Fruit fly (Drosophila melanogaster) whole organism, embryonic: Measurements from ENCODE around the gene CG8960.
A peak's percentile ranks its signal among the peaks of the same experiment; 100 is the strongest.

Experiments
- Adf1 ChIP-seq: fragments of 200-800 bp; sonication (Bioruptor generic); IDR thresholded peaks from 2 replicates; pipeline ENCODE4 v1.3.6; 2022; ENCODE audit warnings: missing biosample characterization, missing genetic modification characterization
- Atf-2 ChIP-seq: fragments of 200-800 bp; sonication (Bioruptor generic); optimal IDR thresholded peaks from 2 replicates; lab custom pipeline; 2016; ENCODE audit warnings: missing biosample characterization, missing genetic modification characterization
- Atf6 ChIP-seq: fragments of 200-800 bp; sonication (Bioruptor generic); IDR thresholded peaks from 2 replicates; pipeline ENCODE4 v1.3.6; 2022; ENCODE audit warnings: missing biosample characterization, missing genetic modification characterization
- CG10209 ChIP-seq: fragments of 200-800 bp; sonication (Bioruptor generic); optimal IDR thresholded peaks from 3 replicates; lab custom pipeline; 2017; ENCODE audit warnings: missing biosample characterization, mild to moderate bottlenecking, missing genetic modification characterization, missing genetic modification reagents
- CG10654 ChIP-seq: fragments of 200-800 bp; sonication (Bioruptor generic); optimal IDR thresholded peaks from 2 replicates; lab custom pipeline; 2016; ENCODE audit warnings: missing biosample characterization, missing genetic modification characterization
- CG11456 ChIP-seq: fragments of 200-800 bp; sonication (Bioruptor generic); IDR thresholded peaks from 3 replicates; pipeline ENCODE4 v1.3.6; 2022; ENCODE audit warnings: missing biosample characterization, missing genetic modification characterization
- CG12659 ChIP-seq: fragments of 200-800 bp; sonication (Bioruptor generic); optimal IDR thresholded peaks from 3 replicates; lab custom pipeline; 2017; ENCODE audit warnings: mild to moderate bottlenecking, missing biosample characterization, missing genetic modification reagents, missing genetic modification characterization
- CG12942 ChIP-seq: fragments of 200-800 bp; sonication (Bioruptor generic); optimal IDR thresholded peaks from 3 replicates; lab custom pipeline; 2016; ENCODE audit warnings: missing biosample characterization, missing genetic modification characterization
- CG14441 ChIP-seq: fragments of 200-800 bp; sonication (Bioruptor generic); IDR thresholded peaks from 2 replicates; pipeline ENCODE4 v1.3.6; 2022; ENCODE audit warnings: missing biosample characterization, missing genetic modification characterization
- CG14860 ChIP-seq: fragments of 200-800 bp; sonication (Bioruptor generic); IDR thresholded peaks from 3 replicates; pipeline ENCODE4 v1.3.6; 2022; ENCODE audit warnings: missing biosample characterization, missing genetic modification characterization; ENCODE audit not compliant: partially characterized antibody
- CG1603 ChIP-seq: fragments of 200-800 bp; sonication (Bioruptor generic); optimal IDR thresholded peaks from 2 replicates; lab custom pipeline; 2019; ENCODE audit warnings: missing biosample characterization, mild to moderate bottlenecking, missing genetic modification characterization, moderate library complexity
- CG1647 ChIP-seq: fragments of 200-800 bp; sonication (Bioruptor generic); optimal IDR thresholded peaks from 3 replicates; lab custom pipeline; 2016; ENCODE audit warnings: missing biosample characterization, missing genetic modification characterization
- CG2199 ChIP-seq: fragments of 200-800 bp; sonication (Bioruptor generic); IDR thresholded peaks from 3 replicates; pipeline ENCODE4 v1.3.6; 2022; ENCODE audit warnings: missing biosample characterization, missing genetic modification characterization
- CG31224 ChIP-seq: fragments of 200-800 bp; sonication (Bioruptor generic); IDR thresholded peaks from 2 replicates; pipeline ENCODE4 v1.3.6; 2022; ENCODE audit warnings: missing biosample characterization, missing genetic modification characterization
- CG31441 ChIP-seq: fragments of 200-800 bp; sonication (Bioruptor generic); IDR thresholded peaks from 2 replicates; pipeline ENCODE4 v1.3.6; 2022; ENCODE audit warnings: missing biosample characterization, missing genetic modification characterization
- CG4328 ChIP-seq: fragments of 200-800 bp; sonication (Bioruptor generic); optimal IDR thresholded peaks from 3 replicates; lab custom pipeline; 2017; ENCODE audit warnings: missing biosample characterization, missing genetic modification reagents, missing genetic modification characterization
- CG4820 ChIP-seq: fragments of 200-800 bp; sonication (Bioruptor generic); optimal IDR thresholded peaks from 3 replicates; lab custom pipeline; 2016; ENCODE audit warnings: missing biosample characterization, missing genetic modification characterization
- CG9932 ChIP-seq: fragments of 200-800 bp; sonication (Bioruptor generic); IDR thresholded peaks from 2 replicates; pipeline ENCODE4 v1.3.6; 2022; ENCODE audit warnings: missing biosample characterization, missing genetic modification characterization
- E2f2 ChIP-seq: fragments of 200-800 bp; sonication (Bioruptor generic); IDR thresholded peaks from 2 replicates; pipeline ENCODE4 v1.3.6; 2022; ENCODE audit warnings: missing biosample characterization, missing genetic modification characterization
- Hmr ChIP-seq: fragments of 200-800 bp; sonication (Bioruptor generic); optimal IDR thresholded peaks from 3 replicates; lab custom pipeline; 2017; ENCODE audit warnings: mild to moderate bottlenecking, missing biosample characterization, missing genetic modification reagents, missing genetic modification characterization
- Hsf ChIP-seq: fragments of 200-800 bp; sonication (Bioruptor generic); optimal IDR thresholded peaks from 3 replicates; lab custom pipeline; 2016; ENCODE audit warnings: missing biosample characterization, missing genetic modification characterization
- Jarid2 ChIP-seq: fragments of 200-800 bp; sonication (Bioruptor generic); optimal IDR thresholded peaks from 3 replicates; lab custom pipeline; 2017; ENCODE audit warnings: mild to moderate bottlenecking, missing biosample characterization, missing genetic modification reagents, missing genetic modification characterization
- Lhr ChIP-seq: fragments of 200-800 bp; sonication (Bioruptor generic); optimal IDR thresholded peaks from 3 replicates; lab custom pipeline; 2017; ENCODE audit warnings: mild to moderate bottlenecking, missing biosample characterization, missing genetic modification reagents, missing genetic modification characterization
- Meics ChIP-seq: fragments of 200-800 bp; sonication (Bioruptor generic); optimal IDR thresholded peaks from 2 replicates; lab custom pipeline; 2017; ENCODE audit warnings: missing biosample characterization, mild to moderate bottlenecking, missing genetic modification characterization
- Opbp ChIP-seq: fragments of 200-800 bp; sonication (Bioruptor generic); IDR thresholded peaks from 3 replicates; pipeline ENCODE4 v1.3.6; 2022; ENCODE audit warnings: missing biosample characterization, missing genetic modification characterization; ENCODE audit not compliant: partially characterized antibody
- Scr ChIP-seq: fragments of 200-800 bp; sonication (Bioruptor generic); IDR thresholded peaks from 2 replicates; pipeline ENCODE4 v1.3.6; 2022; ENCODE audit warnings: missing biosample characterization, missing genetic modification characterization; ENCODE audit not compliant: partially characterized antibody
- Sin3A ChIP-seq: fragments of >200 bp; optimal IDR thresholded peaks from 2 replicates; lab custom pipeline; 2018
- Stat92E ChIP-seq, 3 experiments: fragments of >200 bp in 2 of 3; fragments of 200-800 bp in 1 of 3; sonication (Bioruptor generic) in 1 of 3; optimal IDR thresholded peaks; 2 replicates each; lab custom pipeline; 2017 to 2019; ENCODE audit warnings: missing biosample characterization in 3 of 3, missing genetic modification characterization in 3 of 3, mild to moderate bottlenecking in 1 of 3, moderate library complexity in 1 of 3
- ac ChIP-seq: fragments of 200-800 bp; sonication (Bioruptor generic); optimal IDR thresholded peaks from 3 replicates; lab custom pipeline; 2017; ENCODE audit warnings: missing biosample characterization, mild to moderate bottlenecking, missing genetic modification characterization
- ato ChIP-seq: fragments of 200-800 bp; sonication (Bioruptor generic); IDR thresholded peaks from 2 replicates; pipeline ENCODE4 v1.3.6; 2022; ENCODE audit warnings: missing biosample characterization, missing genetic modification characterization; ENCODE audit not compliant: partially characterized antibody
- dm ChIP-seq: fragments of 200-800 bp; sonication (Bioruptor generic); optimal IDR thresholded peaks from 3 replicates; lab custom pipeline; 2016; ENCODE audit warnings: missing biosample characterization, missing genetic modification characterization
- dpn ChIP-seq, 2 experiments: fragments of 200-800 bp; sonication (Bioruptor generic); optimal IDR thresholded peaks; 3 replicates each; lab custom pipeline; 2016; ENCODE audit warnings: missing biosample characterization in 2 of 2, missing genetic modification characterization in 2 of 2
- esg ChIP-seq: fragments of 200-800 bp; sonication (Bioruptor generic); conservative IDR thresholded peaks from 2 replicates; pipeline ENCODE4 v1.3.6; 2022; ENCODE audit warnings: missing biosample characterization, missing genetic modification characterization
- fru ChIP-seq: fragments of >200 bp; optimal IDR thresholded peaks from 2 replicates; lab custom pipeline; 2017
- gcm2 ChIP-seq: fragments of 200-800 bp; sonication (Bioruptor generic); optimal IDR thresholded peaks from 2 replicates; lab custom pipeline; 2016; ENCODE audit warnings: missing biosample characterization, missing genetic modification characterization
- gfzf ChIP-seq: fragments of 200-800 bp; sonication (Bioruptor generic); optimal IDR thresholded peaks from 2 replicates; lab custom pipeline; 2016; ENCODE audit warnings: missing biosample characterization, mild to moderate bottlenecking, missing genetic modification characterization, moderate library complexity
- gro ChIP-seq: fragments of 200-800 bp; sonication (Bioruptor generic); optimal IDR thresholded peaks from 2 replicates; lab custom pipeline; 2016; ENCODE audit warnings: missing biosample characterization, missing genetic modification characterization
- hkb ChIP-seq, 2 experiments: fragments of 200-800 bp in 1 of 2; fragments of >200 bp in 1 of 2; sonication (Bioruptor generic) in 1 of 2; IDR thresholded peaks in 1 of 2; optimal IDR thresholded peaks in 1 of 2; 2 replicates each; pipeline versions ENCODE4 v1.3.6 to Lab custom; 2017 to 2022; ENCODE audit warnings: missing biosample characterization in 1 of 2, missing genetic modification characterization in 1 of 2
- inv ChIP-seq: fragments of 200-800 bp; sonication (Bioruptor generic); IDR thresholded peaks from 2 replicates; pipeline ENCODE4 v1.3.6; 2022; ENCODE audit warnings: missing biosample characterization, missing genetic modification characterization; ENCODE audit not compliant: partially characterized antibody
- jigr1 ChIP-seq: fragments of 200-800 bp; sonication (Bioruptor generic); IDR thresholded peaks from 3 replicates; pipeline ENCODE4 v1.3.6; 2022; ENCODE audit warnings: missing biosample characterization, missing genetic modification characterization
- nau ChIP-seq: fragments of 200-800 bp; sonication (Bioruptor generic); optimal IDR thresholded peaks from 3 replicates; lab custom pipeline; 2017; ENCODE audit warnings: missing biosample characterization, mild to moderate bottlenecking, missing genetic modification characterization, missing genetic modification reagents
- otp ChIP-seq: fragments of 200-800 bp; sonication (Bioruptor generic); IDR thresholded peaks from 3 replicates; pipeline ENCODE4, ENCODE4 v1.3.6; 2022; ENCODE audit warnings: missing biosample characterization, missing genetic modification characterization
- pfk ChIP-seq: fragments of 200-800 bp; sonication (Bioruptor generic); optimal IDR thresholded peaks from 2 replicates; lab custom pipeline; 2018; ENCODE audit warnings: missing biosample characterization, mild to moderate bottlenecking, missing genetic modification characterization, moderate library complexity
- pho ChIP-seq: fragments of 200-800 bp; sonication (Bioruptor generic); optimal IDR thresholded peaks from 2 replicates; lab custom pipeline; 2016; ENCODE audit warnings: missing biosample characterization, missing genetic modification characterization
- pita ChIP-seq: fragments of 200-800 bp; sonication (Bioruptor generic); optimal IDR thresholded peaks from 2 replicates; lab custom pipeline; 2017; ENCODE audit warnings: missing biosample characterization, mild to moderate bottlenecking, missing genetic modification characterization
- pros ChIP-seq: fragments of 200-800 bp; sonication (Bioruptor generic); optimal IDR thresholded peaks from 3 replicates; lab custom pipeline; 2019; ENCODE audit warnings: missing biosample characterization, mild to moderate bottlenecking, missing genetic modification characterization, moderate library complexity
- ro ChIP-seq: fragments of 200-800 bp; sonication (Bioruptor generic); IDR thresholded peaks from 2 replicates; pipeline ENCODE4 v1.3.6; 2022; ENCODE audit warnings: missing biosample characterization, missing genetic modification characterization
- row ChIP-seq: fragments of 200-800 bp; sonication (Bioruptor generic); IDR thresholded peaks from 3 replicates; pipeline ENCODE4 v1.3.6; 2022; ENCODE audit warnings: missing biosample characterization, missing genetic modification characterization
- tio ChIP-seq: fragments of 200-800 bp; sonication (Bioruptor generic); optimal IDR thresholded peaks from 2 replicates; lab custom pipeline; 2017; ENCODE audit warnings: missing biosample characterization, missing genetic modification characterization, inconsistent platforms
- tll ChIP-seq, 2 experiments: fragments of 200-800 bp in 1 of 2; fragments of >200 bp in 1 of 2; sonication (Bioruptor generic) in 1 of 2; optimal IDR thresholded peaks; 2 replicates each; lab custom pipeline; 2017 to 2019; ENCODE audit warnings: missing biosample characterization in 2 of 2, missing genetic modification characterization in 2 of 2, mild to moderate bottlenecking in 1 of 2, moderate library complexity in 1 of 2
- usp ChIP-seq: fragments of >200 bp; optimal IDR thresholded peaks from 2 replicates; lab custom pipeline; 2017; ENCODE audit warnings: missing biosample characterization, missing genetic modification characterization

Gene CG8960

dm6 chr3L:2237034-2237433 is 40.2 kb downstream of the CG8960 start, which contains the start of gene CG9018 (continued):
- TF ChIP-seq usp (GFP tag; lab: Kevin White, UChicago) (no peak), CG31224 (GFP tag; lab: Robert Waterston, UW) (no peak), Stat92E (GFP tag; optimal IDR thresholded peaks at IDR 0.05; lab: Kevin White, UChicago) (peak in 1 of 3 experiments; percentile 9), CG14860 (GFP tag; lab: Robert Waterston, UW) (no peak), jigr1 (GFP tag; lab: Robert Waterston, UW) (no peak), CG10654 (GFP tag; lab: Kevin White, UChicago) (no peak), Adf1 (GFP tag; lab: Robert Waterston, UW) (no peak), row (GFP tag; lab: Robert Waterston, UW) (0 out of 3 replicates have a peak, but pooled peaks have one; percentile 5), CG12942 (GFP tag; lab: Kevin White, UChicago) (no peak), pho (GFP tag; lab: Kevin White, UChicago) (no peak), CG10209 (GFP tag; lab: Kevin White, UChicago) (no peak), CG12659 (peak; percentile 41), Meics (no peak), esg (GFP tag; lab: Robert Waterston, UW) (no peak), pfk (GFP tag; lab: Kevin White, UChicago) (no peak), tll (GFP tag; optimal IDR thresholded peaks at IDR 0.05; lab: Kevin White, UChicago) (no peak), CG14441 (GFP tag; lab: Robert Waterston, UW) (no peak), Atf6 (GFP tag; lab: Robert Waterston, UW) (no peak), otp (GFP tag; lab: Robert Waterston, UW) (no peak), dpn (GFP tag; optimal IDR thresholded peaks at IDR 0.05; lab: Kevin White, UChicago) (peak in 1 of 2 experiments; percentile 29), pros (GFP tag; lab: Kevin White, UChicago) (peak; percentile 54), pita (GFP tag; lab: Kevin White, UChicago) (peak; percentile 30), Atf-2 (no peak), CG11456 (GFP tag; lab: Robert Waterston, UW) (peak; percentile 30; the same call in 1 of the 3 replicates), Jarid2 (GFP tag; lab: Kevin White, UChicago) (no peak), Hsf (GFP tag; lab: Kevin White, UChicago) (no peak), gcm2 (GFP tag; lab: Kevin White, UChicago) (no peak), Sin3A (lab: Kevin White, UChicago) (peak; percentile 97), gfzf (peak; percentile 95), nau (GFP tag; lab: Kevin White, UChicago) (no peak), E2f2 (GFP tag; lab: Robert Waterston, UW) (peak; percentile 99), CG2199 (GFP tag; lab: Robert Waterston, UW) (no peak), ac (GFP tag; lab: Kevin White, UChicago) (no peak), Lhr (GFP tag; lab: Kevin White, UChicago) (peak; percentile 79), CG4328 (GFP tag; lab: Kevin White, UChicago) (no peak), CG31441 (GFP tag; lab: Robert Waterston, UW) (no peak; the same call in 1 of the 2 replicates), CG1647 (no peak), CG9932 (no peak), Hmr (peak; percentile 33), tio (GFP tag; lab: Kevin White, UChicago) (no peak), ro (no peak), Opbp (GFP tag; lab: Robert Waterston, UW) (peak; percentile 39; the same call in 1 of the 3 replicates), dm (GFP tag; lab: Kevin White, UChicago) (no peak), hkb (optimal IDR thresholded peaks at IDR 0.05; lab: Kevin White, UChicago) (peak; percentile 95), hkb (GFP tag; IDR thresholded peaks at IDR 0.05; lab: Robert Waterston, UW) (no peak), fru (no peak), inv (no peak), gro (GFP tag; lab: Kevin White, UChicago) (no peak), Scr (GFP tag; lab: Robert Waterston, UW) (no peak), CG1603 (no peak), CG4820 (GFP tag; lab: Kevin White, UChicago) (no peak), ato (GFP tag; lab: Robert Waterston, UW) (peak; percentile 40; the same call in 1 of the 2 replicates)
